Worm (Caenorhabditis elegans): ENCODE measurements around the gene mig-14.

DNA sequence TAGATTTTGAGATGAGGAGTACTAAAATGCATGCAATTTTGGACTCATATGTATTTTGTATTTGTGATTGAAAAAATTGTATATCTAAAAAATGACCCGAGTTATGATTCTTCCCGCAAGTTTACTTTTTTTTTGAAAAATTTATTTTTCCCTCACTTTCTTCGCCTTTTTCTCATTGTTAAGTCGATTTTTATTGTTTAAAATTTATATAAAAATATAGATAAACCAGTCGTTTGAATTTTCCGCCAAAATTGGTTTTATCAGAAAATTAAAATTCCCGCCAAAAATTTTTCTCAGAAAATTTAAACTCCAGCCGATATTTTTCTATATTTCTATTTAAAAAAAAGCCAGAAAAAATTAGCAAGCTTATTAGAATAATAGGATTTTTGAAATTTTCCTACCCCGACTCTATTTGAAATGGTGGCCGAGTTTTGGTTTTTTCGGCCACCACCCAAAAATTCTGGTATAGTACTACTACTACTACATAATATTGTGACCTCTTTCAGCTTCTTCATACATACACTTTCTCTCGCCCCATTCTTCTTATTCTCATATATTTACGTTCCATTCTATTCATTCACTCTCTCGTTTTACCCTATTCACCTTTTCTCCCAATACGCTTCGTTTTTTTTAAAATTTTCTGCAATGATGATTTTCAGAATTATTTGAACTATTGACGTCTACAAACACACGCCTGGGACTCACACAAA lies 50.2 kb downstream of the mig-14 start, which contains the start of gene ZK131.11:
- TF ChIP-seq sea-1 (GFP tag; conservative IDR thresholded peaks at IDR 0.05) (no peak), ama-1 (optimal IDR thresholded peaks at IDR 0.05) (no peak), ceh-13 (GFP tag; optimal IDR thresholded peaks at IDR 0.05) (no peak), flt-1 (GFP tag; IDR thresholded peaks at IDR 0.05) (no peak), pes-1 (GFP tag; IDR thresholded peaks at IDR 0.05) (no peak), B0310.2 (tag; optimal IDR thresholded peaks at IDR 0.05) (no peak), tbx-37 (GFP tag; conservative IDR thresholded peaks at IDR 0.05) (no peak), aly-1 (tag; optimal IDR thresholded peaks at IDR 0.05) (no peak), ets-7 (tag; optimal IDR thresholded peaks at IDR 0.05) (no peak), tbx-11 (GFP tag; IDR thresholded peaks at IDR 0.05) (no peak), hmg-4 (GFP tag; optimal IDR thresholded peaks at IDR 0.05) (no peak)

All from whole organism, early embryonic.